Worm (Caenorhabditis elegans) whole organism, late embryonic: ENCODE measurements around the gene pax-1.

Experiments
- C08G9.2 ChIP-seq: sonication (generic microtip); optimal IDR thresholded peaks from 2 replicates; lab custom pipeline; 2016; ENCODE audit warnings: mild to moderate bottlenecking, missing genetic modification characterization, moderate library complexity, missing compliant biosample characterization
- C38D4.7 ChIP-seq: fragments of 200-800 bp; sonication (Bioruptor generic); optimal IDR thresholded peaks from 2 replicates; lab custom pipeline; 2018; ENCODE audit warnings: mild to moderate bottlenecking, missing genetic modification characterization, moderate library complexity, missing compliant biosample characterization
- Y22D7AL.16 ChIP-seq: sonication (generic microtip); optimal IDR thresholded peaks from 2 replicates; lab custom pipeline; 2016; ENCODE audit warnings: missing genetic modification characterization, missing compliant biosample characterization
- ceh-18 ChIP-seq: sonication (generic microtip); optimal IDR thresholded peaks from 2 replicates; lab custom pipeline; 2016; ENCODE audit warnings: missing genetic modification characterization, missing compliant biosample characterization
- ceh-19 ChIP-seq: fragments of 200-800 bp; sonication (Bioruptor generic); optimal IDR thresholded peaks from 2 replicates; lab custom pipeline; 2018; ENCODE audit warnings: mild to moderate bottlenecking, missing genetic modification characterization, missing compliant biosample characterization
- ceh-2 ChIP-seq: sonication (generic microtip); optimal IDR thresholded peaks from 2 replicates; lab custom pipeline; 2016; ENCODE audit warnings: missing genotype, missing genetic modification characterization, missing compliant biosample characterization
- ceh-22 ChIP-seq: sonication (generic microtip); optimal IDR thresholded peaks from 2 replicates; lab custom pipeline; 2017; ENCODE audit warnings: missing biosample characterization, missing genetic modification characterization
- ceh-24 ChIP-seq: sonication (generic microtip); optimal IDR thresholded peaks from 2 replicates; lab custom pipeline; 2016; ENCODE audit warnings: mild to moderate bottlenecking, missing genetic modification characterization, missing compliant biosample characterization
- ceh-31 ChIP-seq: sonication (generic microtip); optimal IDR thresholded peaks from 2 replicates; lab custom pipeline; 2016; ENCODE audit warnings: missing genetic modification characterization, missing compliant biosample characterization
- ceh-45 ChIP-seq: fragments of 200-800 bp; sonication (Bioruptor generic); IDR thresholded peaks from 2 replicates; pipeline ENCODE4 v1.3.6; 2022; ENCODE audit warnings: missing genetic modification reagents, missing genetic modification characterization, missing compliant biosample characterization
- ceh-6 ChIP-seq: fragments of 200-800 bp; sonication (Bioruptor generic); optimal IDR thresholded peaks from 2 replicates; lab custom pipeline; 2018; ENCODE audit warnings: mild to moderate bottlenecking, missing genetic modification characterization, missing compliant biosample characterization
- dmd-4 ChIP-seq: sonication (generic microtip); optimal IDR thresholded peaks from 2 replicates; lab custom pipeline; 2016; ENCODE audit warnings: borderline replicate concordance, missing genetic modification characterization, missing compliant biosample characterization
- dve-1 ChIP-seq: sonication (generic microtip); optimal IDR thresholded peaks from 2 replicates; lab custom pipeline; 2017; ENCODE audit warnings: antibody characterized with exemption, mild to moderate bottlenecking, missing genetic modification characterization, missing compliant biosample characterization
- elt-2 ChIP-seq: sonication (generic microtip); optimal IDR thresholded peaks from 2 replicates; lab custom pipeline; 2016; ENCODE audit warnings: missing genetic modification reagents, missing genetic modification characterization, missing compliant biosample characterization
- ets-4 ChIP-seq: sonication (generic microtip); optimal IDR thresholded peaks from 2 replicates; lab custom pipeline; 2016; ENCODE audit warnings: missing genetic modification characterization, missing compliant biosample characterization
- fax-1 ChIP-seq: sonication (generic microtip); optimal IDR thresholded peaks from 2 replicates; lab custom pipeline; 2016; ENCODE audit warnings: missing genotype, missing genetic modification characterization, missing compliant biosample characterization
- fkh-6 ChIP-seq: sonication (generic microtip); optimal IDR thresholded peaks from 2 replicates; lab custom pipeline; 2016; ENCODE audit warnings: missing genetic modification characterization, missing compliant biosample characterization
- hlh-13 ChIP-seq: fragments of 200-800 bp; sonication (Bioruptor generic); optimal IDR thresholded peaks from 2 replicates; lab custom pipeline; 2018; ENCODE audit warnings: mild to moderate bottlenecking, missing genetic modification characterization, missing compliant biosample characterization
- hlh-15 ChIP-seq: sonication (generic microtip); optimal IDR thresholded peaks from 2 replicates; lab custom pipeline; 2016; ENCODE audit warnings: missing genetic modification characterization, missing compliant biosample characterization
- hlh-30 ChIP-seq: sonication (generic microtip); optimal IDR thresholded peaks from 2 replicates; lab custom pipeline; 2017; ENCODE audit warnings: antibody characterized with exemption, missing genetic modification characterization, missing compliant biosample characterization; ENCODE audit not compliant: insufficient read depth
- hlh-6 ChIP-seq: sonication (generic microtip); optimal IDR thresholded peaks from 2 replicates; lab custom pipeline; 2016; ENCODE audit warnings: missing genotype, missing genetic modification characterization, missing compliant biosample characterization
- hlh-8 ChIP-seq: sonication (generic microtip); optimal IDR thresholded peaks from 2 replicates; lab custom pipeline; 2016; ENCODE audit warnings: missing genotype, missing genetic modification characterization, missing compliant biosample characterization
- lim-6 ChIP-seq: sonication (generic microtip); optimal IDR thresholded peaks from 2 replicates; lab custom pipeline; 2016; ENCODE audit warnings: missing genetic modification characterization, missing compliant biosample characterization
- lin-11 ChIP-seq: fragments of 200-800 bp; sonication (Bioruptor generic); optimal IDR thresholded peaks from 2 replicates; lab custom pipeline; 2018; ENCODE audit warnings: mild to moderate bottlenecking, missing genetic modification characterization, missing compliant biosample characterization
- madf-2 ChIP-seq: sonication (generic microtip); optimal IDR thresholded peaks from 2 replicates; lab custom pipeline; 2017; ENCODE audit warnings: missing genetic modification characterization, missing compliant biosample characterization
- mec-3 ChIP-seq: sonication (generic microtip); optimal IDR thresholded peaks from 2 replicates; lab custom pipeline; 2016; ENCODE audit warnings: borderline replicate concordance, missing genetic modification characterization, missing compliant biosample characterization
- npax-4 ChIP-seq: sonication (generic microtip); optimal IDR thresholded peaks from 2 replicates; lab custom pipeline; 2016; ENCODE audit warnings: missing genetic modification characterization, missing compliant biosample characterization
- odd-2 ChIP-seq: sonication (generic microtip); optimal IDR thresholded peaks from 2 replicates; lab custom pipeline; 2017; ENCODE audit warnings: antibody characterized with exemption, mild to moderate bottlenecking, missing genetic modification characterization, missing compliant biosample characterization
- pha-4 ChIP-seq: fragments of 150-350 bp; optimal IDR thresholded peaks from 2 replicates; lab custom pipeline; 2018; ENCODE audit warnings: missing biosample characterization, missing genetic modification reagents, missing genetic modification characterization
- pros-1 ChIP-seq: fragments of 150-350 bp; optimal IDR thresholded peaks from 2 replicates; lab custom pipeline; 2014; ENCODE audit warnings: missing biosample characterization, missing genetic modification reagents, missing genetic modification characterization
- ref-2 ChIP-seq: sonication (generic microtip); optimal IDR thresholded peaks from 2 replicates; lab custom pipeline; 2016; ENCODE audit warnings: missing genetic modification characterization, missing compliant biosample characterization
- rnt-1 ChIP-seq: sonication (generic microtip); optimal IDR thresholded peaks from 2 replicates; lab custom pipeline; 2016; ENCODE audit warnings: missing genetic modification characterization, missing compliant biosample characterization
- sdc-2 ChIP-seq: sonication (generic microtip); optimal IDR thresholded peaks from 2 replicates; lab custom pipeline; 2016; ENCODE audit warnings: missing genotype, missing genetic modification characterization, missing compliant biosample characterization
- sox-2 ChIP-seq: fragments of 200-800 bp; sonication (Bioruptor generic); IDR thresholded peaks from 2 replicates; pipeline ENCODE4 v1.3.6; 2022; ENCODE audit warnings: missing genetic modification reagents, missing genetic modification characterization, missing compliant biosample characterization
- sox-4 ChIP-seq: sonication (generic microtip); optimal IDR thresholded peaks from 2 replicates; lab custom pipeline; 2017; ENCODE audit warnings: mild to moderate bottlenecking, missing genetic modification characterization, inconsistent platforms, missing compliant biosample characterization
- syd-9 ChIP-seq: sonication (generic microtip); optimal IDR thresholded peaks from 2 replicates; lab custom pipeline; 2016; ENCODE audit warnings: mild to moderate bottlenecking, missing genetic modification characterization, moderate library complexity, missing compliant biosample characterization
- unc-55 ChIP-seq: sonication (generic microtip); optimal IDR thresholded peaks from 2 replicates; lab custom pipeline; 2017; ENCODE audit warnings: missing biosample characterization, missing genetic modification reagents, missing genetic modification characterization

The pax-1 gene

DNA sequence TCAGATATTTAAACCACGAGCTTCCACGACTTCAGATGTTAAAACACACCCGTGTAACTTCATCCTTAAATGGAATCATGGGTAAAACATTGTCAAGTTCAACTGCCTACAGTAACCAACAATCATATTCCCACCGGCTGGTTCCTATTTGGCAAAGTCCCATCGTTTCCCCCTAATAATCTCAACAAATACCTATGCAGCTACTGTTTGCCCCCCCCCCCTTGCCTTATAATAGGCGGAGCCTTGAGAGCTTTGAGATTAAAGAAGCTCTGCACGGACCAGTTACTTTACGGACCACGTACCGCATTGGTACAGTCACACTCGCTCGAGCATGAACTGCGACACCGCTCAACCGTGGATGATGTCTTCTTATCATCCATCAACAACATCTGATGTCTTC, at the start of gene pax-1:
Gene pax-1 (plus strand): TSS at position 301 of the 400 bp plus-strand sequence.
- TF ChIP-seq lim-6 (tag; lab: Kevin White, UChicago): no peak
- TF ChIP-seq odd-2 (tag; lab: Kevin White, UChicago): no peak
- no peak for TF ChIP-seq fax-1 (tag; lab: Kevin White, UChicago)
- TF ChIP-seq lin-11 (tag; lab: Kevin White, UChicago): no peak
- TF ChIP-seq hlh-13 (GFP tag; lab: Kevin White, UChicago): no peak
- TF ChIP-seq ceh-22: no peak

DNA sequence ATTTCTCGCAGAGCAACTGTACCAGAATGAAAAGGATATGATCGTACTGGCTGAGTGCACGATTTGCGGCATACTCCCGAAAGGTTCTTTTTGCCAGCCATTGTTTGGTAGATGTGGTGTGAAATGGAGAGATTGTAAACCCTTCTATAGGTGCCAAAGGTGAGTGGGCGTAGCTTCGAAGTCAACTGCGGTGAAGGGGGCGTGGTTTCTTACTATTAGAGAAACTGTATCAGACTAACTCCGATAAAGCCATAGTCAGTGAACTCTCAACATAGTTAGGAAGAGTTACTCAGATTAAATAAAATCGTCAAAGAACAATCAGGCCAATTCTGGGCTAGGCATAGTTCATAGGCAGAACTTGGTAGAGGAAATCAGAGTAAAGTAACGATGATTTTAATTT, 47.4 kb upstream of the pax-1 start, which contains the start of gene F20D6.9:
Gene F20D6.9 (minus strand): TSS at position 101 of the 400 bp plus-strand sequence.
- TF ChIP-seq npax-4 (tag; lab: Kevin White, UChicago): no peak
- TF ChIP-seq hlh-15 (tag; lab: Kevin White, UChicago): no peak
- TF ChIP-seq hlh-30 (tag; lab: Kevin White, UChicago): no peak

DNA sequence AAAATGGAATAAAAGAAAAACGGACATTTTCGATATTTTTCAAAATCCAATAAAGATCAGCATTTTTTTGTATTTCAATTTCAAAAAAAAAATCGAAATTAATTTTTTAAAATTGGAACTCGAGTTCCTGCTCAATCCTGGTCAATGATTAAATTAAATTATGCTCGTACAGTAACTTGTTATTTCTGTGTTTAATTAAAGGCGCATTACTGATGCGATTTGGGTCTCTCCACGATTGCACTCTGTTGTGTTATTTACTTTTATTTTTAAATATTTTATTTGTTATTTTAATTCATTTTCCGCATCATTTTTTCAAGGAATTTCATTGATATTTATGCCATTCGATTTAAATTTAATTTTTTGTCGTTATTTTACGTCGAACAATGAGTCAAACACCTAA, 46.5 kb upstream of the pax-1 start:
- TF ChIP-seq unc-55 (GFP tag; lab: Kevin White, UChicago): no peak
- TF ChIP-seq mec-3 (tag; lab: Kevin White, UChicago): no peak
- no peak for TF ChIP-seq ceh-45 (GFP tag; lab: Robert Waterston, UW)
- TF ChIP-seq madf-2 (tag; lab: Kevin White, UChicago): no peak
- no peak for TF ChIP-seq rnt-1
- no peak for TF ChIP-seq hlh-6
- TF ChIP-seq hlh-13 (GFP tag; lab: Kevin White, UChicago): no peak
- TF ChIP-seq ets-4 (tag; lab: Kevin White, UChicago): no peak
- no peak for TF ChIP-seq npax-4 (tag; lab: Kevin White, UChicago)
- no peak for TF ChIP-seq hlh-15 (tag; lab: Kevin White, UChicago)
- no peak for TF ChIP-seq pros-1 (tag; lab: Kevin White, UChicago)
- TF ChIP-seq ceh-22: no peak
- no peak for TF ChIP-seq dve-1 (tag; lab: Kevin White, UChicago)
- no peak for TF ChIP-seq ref-2 (tag; lab: Kevin White, UChicago)
- TF ChIP-seq ceh-31 (tag; lab: Kevin White, UChicago): no peak
- TF ChIP-seq ceh-2 (tag; lab: Kevin White, UChicago): no peak
- TF ChIP-seq dmd-4 (tag; lab: Kevin White, UChicago): no peak

DNA sequence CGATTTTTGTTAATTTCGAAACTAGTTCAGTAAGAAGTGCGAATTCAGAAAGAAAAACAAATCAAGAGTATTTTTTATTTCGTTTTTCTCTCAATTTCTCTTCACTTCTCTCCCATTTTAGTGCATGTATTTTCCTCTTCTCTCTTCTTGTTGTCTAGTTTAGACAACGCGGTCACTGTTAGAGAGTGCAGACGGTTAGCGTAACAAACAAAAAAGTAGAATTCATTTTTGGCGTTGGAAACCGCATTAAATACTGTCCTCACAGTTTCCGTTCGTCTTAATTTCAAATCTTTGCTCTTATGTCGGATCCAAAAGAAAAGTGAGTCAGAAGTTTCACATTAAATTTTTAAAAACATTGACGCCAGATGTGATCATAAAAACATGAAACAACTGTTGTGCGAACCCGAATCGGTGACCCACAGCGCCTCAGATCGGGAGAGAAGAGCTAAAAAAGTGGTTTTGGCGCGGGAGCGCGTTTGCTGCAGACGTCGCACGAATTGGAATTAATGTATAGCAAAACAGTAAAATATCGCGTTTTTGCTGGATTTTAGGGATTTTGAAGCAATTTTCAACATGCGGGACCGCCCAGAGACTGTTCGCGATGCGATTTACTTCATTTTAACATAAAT, 45.7 kb upstream of the pax-1 start, which contains the start of gene srp-7:
Gene srp-7 (plus strand): TSS at position 213 of the 629 bp plus-strand sequence.
- no peak for TF ChIP-seq ceh-19
- no peak for TF ChIP-seq hlh-15 (tag; lab: Kevin White, UChicago)
- TF ChIP-seq hlh-13 (GFP tag; lab: Kevin White, UChicago): no peak
- no peak for TF ChIP-seq ceh-24 (tag; lab: Kevin White, UChicago)
- no peak for TF ChIP-seq ceh-2 (tag; lab: Kevin White, UChicago)
- TF ChIP-seq C38D4.7 (GFP tag; lab: Kevin White, UChicago): no peak
- no peak for TF ChIP-seq elt-2 (tag; lab: Kevin White, UChicago)

DNA sequence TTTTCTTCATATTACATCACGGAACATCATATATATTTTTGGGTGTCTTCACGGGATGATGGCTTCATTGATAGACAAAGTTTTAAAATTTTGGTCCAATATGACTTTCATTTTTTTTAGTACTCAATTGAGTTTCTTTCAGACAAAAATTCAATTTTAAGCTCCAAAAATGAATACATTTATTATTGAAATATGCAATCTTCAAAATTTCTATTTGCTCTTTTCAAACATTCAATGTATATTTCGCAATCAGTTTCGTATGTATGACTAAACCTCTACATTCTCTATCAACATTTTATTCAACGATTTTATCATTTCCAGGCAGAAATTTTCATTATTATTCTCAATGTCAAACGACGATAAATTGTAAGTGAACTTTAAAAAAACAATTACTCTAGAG, 41.4 kb upstream of the pax-1 start, which contains the start of gene srp-8:
Gene srp-8 (plus strand): TSS at position 301 of the 400 bp plus-strand sequence.
- TF ChIP-seq syd-9 (tag; lab: Kevin White, UChicago) (no peak), rnt-1 (no peak), fkh-6 (tag; lab: Kevin White, UChicago) (no peak), C08G9.2 (no peak), sox-2 (GFP tag; lab: Robert Waterston, UW) (no peak), ceh-6 (no peak), Y22D7AL.16 (no peak), lim-6 (tag; lab: Kevin White, UChicago) (no peak), hlh-13 (GFP tag; lab: Kevin White, UChicago) (no peak), sdc-2 (tag; lab: Kevin White, UChicago) (no peak), ceh-22 (no peak), sox-4 (no peak), hlh-8 (tag; lab: Kevin White, UChicago) (no peak), ceh-18 (tag; lab: Kevin White, UChicago) (no peak), pha-4 (tag; lab: Kevin White, UChicago) (no peak)
